Worm (Caenorhabditis elegans): ENCODE results near the gene F26D2.15.

The F26D2.15 gene

ce11 chrV:16429940-16430339, 7.7 kb upstream of the F26D2.15 start, which contains the start of gene str-73:
Gene str-73, plus strand, starts transcription at chrV:16430240.
- TF ChIP-seq Y116A8C.19 (tag; optimal IDR thresholded peaks at IDR 0.05; ENCODE audit: borderline replicate concordance) (no peak), nhr-11 (tag; optimal IDR thresholded peaks at IDR 0.05) (no peak), zip-4 (GFP tag; optimal IDR thresholded peaks at IDR 0.05) (no peak), aly-2 (tag; optimal IDR thresholded peaks at IDR 0.05) (no peak), efl-3 (GFP tag; optimal IDR thresholded peaks at IDR 0.05) (no peak), nhr-90 (tag; optimal IDR thresholded peaks at IDR 0.05; ENCODE audit: poor library complexity) (no peak), nhr-84 (tag; optimal IDR thresholded peaks at IDR 0.05) (no peak), swsn-7 (tag; optimal IDR thresholded peaks at IDR 0.05) (no peak), snpc-4 (tag; optimal IDR thresholded peaks at IDR 0.05) (no peak)

- TF ChIP-seq nhr-77 (tag; optimal IDR thresholded peaks at IDR 0.05) (no peak), aly-2 (tag; optimal IDR thresholded peaks at IDR 0.05) (no peak)
Measured at ce11 chrV:16433471-16433870, 4.2 kb upstream of the F26D2.15 start, which contains the start of gene clec-234. Gene clec-234, minus strand, starts transcription at chrV:16433571.

- TF ChIP-seq C16A3.4 (tag; optimal IDR thresholded peaks at IDR 0.05): no peak
- no peak for TF ChIP-seq jun-1 (tag; optimal IDR thresholded peaks at IDR 0.05)
- no peak for TF ChIP-seq F16B12.6 (tag; optimal IDR thresholded peaks at IDR 0.05)
- TF ChIP-seq unc-62 (GFP tag; optimal IDR thresholded peaks at IDR 0.05): no peak
- TF ChIP-seq nhr-47 (tag; optimal IDR thresholded peaks at IDR 0.05): no peak
- TF ChIP-seq irx-1 (tag; optimal IDR thresholded peaks at IDR 0.05): no peak
- no peak for TF ChIP-seq C34B4.2 (tag; optimal IDR thresholded peaks at IDR 0.05)
- TF ChIP-seq ets-5 (GFP tag; IDR thresholded peaks at IDR 0.05): no peak
- TF ChIP-seq dsc-1 (tag; optimal IDR thresholded peaks at IDR 0.05): no peak
- TF ChIP-seq skn-1 (tag; optimal IDR thresholded peaks at IDR 0.05): no peak
- no peak for TF ChIP-seq mdl-1 (tag; optimal IDR thresholded peaks at IDR 0.05)
- TF ChIP-seq efl-3 (GFP tag; optimal IDR thresholded peaks at IDR 0.05): no peak
- no peak for TF ChIP-seq ceh-90 (tag; optimal IDR thresholded peaks at IDR 0.05)
- TF ChIP-seq aly-2 (tag; optimal IDR thresholded peaks at IDR 0.05): no peak
- no peak for TF ChIP-seq pax-3 (tag; optimal IDR thresholded peaks at IDR 0.05)
- TF ChIP-seq ama-1 (optimal IDR thresholded peaks at IDR 0.05): no peak
- TF ChIP-seq ztf-11 (tag; optimal IDR thresholded peaks at IDR 0.05): no peak
- TF ChIP-seq lir-3 (tag; optimal IDR thresholded peaks at IDR 0.05; ENCODE audit: poor library complexity): no peak
Measured at ce11 chrV:16435510-16435909, 2.1 kb upstream of the F26D2.15 start, which contains the start of the genes F26D2.13 and F26D2.14. Gene F26D2.13, minus strand, starts transcription at chrV:16435610. Gene F26D2.14, plus strand, starts transcription at chrV:16435855.

ce11 chrV:16443626-16444025, 6.0 kb downstream of the F26D2.15 start, which contains the start of gene srh-141:
Gene srh-141, plus strand, starts transcription at chrV:16443926.
- TF ChIP-seq zag-1 (tag; optimal IDR thresholded peaks at IDR 0.05) (no peak), grh-1 (GFP tag; IDR thresholded peaks at IDR 0.05) (no peak), unc-86 (tag; optimal IDR thresholded peaks at IDR 0.05) (no peak), unc-98 (GFP tag; IDR thresholded peaks at IDR 0.05) (no peak), blmp-1 (tag; optimal IDR thresholded peaks at IDR 0.05) (no peak), ztf-4 (tag; optimal IDR thresholded peaks at IDR 0.05) (no peak), aly-2 (tag; optimal IDR thresholded peaks at IDR 0.05) (no peak), hlh-17 (GFP tag; optimal IDR thresholded peaks at IDR 0.05; ENCODE audit: borderline replicate concordance) (no peak), tbx-2 (tag; optimal IDR thresholded peaks at IDR 0.05) (no peak), fos-1 (tag; optimal IDR thresholded peaks at IDR 0.05) (no peak), egl-27 (tag; optimal IDR thresholded peaks at IDR 0.05) (no peak), nhr-11 (tag; optimal IDR thresholded peaks at IDR 0.05) (no peak), unc-130 (tag; optimal IDR thresholded peaks at IDR 0.05) (no peak), lsy-2 (tag; optimal IDR thresholded peaks at IDR 0.05) (no peak), nhr-47 (tag; optimal IDR thresholded peaks at IDR 0.05) (no peak), nhr-19 (GFP tag; conservative IDR thresholded peaks at IDR 0.05) (no peak), nhr-76 (tag; optimal IDR thresholded peaks at IDR 0.05) (no peak), xbp-1 (tag; optimal IDR thresholded peaks at IDR 0.05) (no peak), jun-1 (tag; optimal IDR thresholded peaks at IDR 0.05) (no peak), nhr-28 (tag; optimal IDR thresholded peaks at IDR 0.05) (no peak)
